Worm (Caenorhabditis elegans) whole organism, young adult: ENCODE data around the gene exc-9.

Experiments used
- F10E7.11 ChIP-seq: sonication (generic microtip); optimal IDR thresholded peaks from 2 replicates; lab custom pipeline; 2017; ENCODE audit warnings: mild to moderate bottlenecking, missing genetic modification characterization, moderate library complexity, missing compliant biosample characterization
- F22D6.2 ChIP-seq: sonication (generic microtip); optimal IDR thresholded peaks from 2 replicates; lab custom pipeline; 2016; ENCODE audit warnings: mild to moderate bottlenecking, missing genetic modification characterization, missing compliant biosample characterization
- F33H1.4 ChIP-seq: fragments of 200-800 bp; sonication (Bioruptor generic); IDR thresholded peaks from 2 replicates; pipeline ENCODE4 v1.3.6; 2022; ENCODE audit warnings: missing genetic modification reagents, missing genetic modification characterization, missing compliant biosample characterization
- F55B11.4 ChIP-seq: sonication (generic microtip); optimal IDR thresholded peaks from 2 replicates; lab custom pipeline; 2016; ENCODE audit warnings: missing compliant biosample characterization, missing genetic modification characterization, borderline replicate concordance; ENCODE audit not compliant: insufficient read depth
- T07F8.4 ChIP-seq: sonication (generic microtip); optimal IDR thresholded peaks from 2 replicates; lab custom pipeline; 2016; ENCODE audit warnings: mild to moderate bottlenecking, missing genetic modification characterization, moderate library complexity, missing compliant biosample characterization
- Y53F4B.3 ChIP-seq: fragments of 200-800 bp; sonication (Bioruptor generic); IDR thresholded peaks from 2 replicates; pipeline ENCODE4 v1.3.6; 2022; ENCODE audit warnings: missing genetic modification reagents, missing genetic modification characterization, missing compliant biosample characterization
- akir-1 ChIP-seq: fragments of 200-800 bp; sonication (Bioruptor generic); optimal IDR thresholded peaks from 2 replicates; lab custom pipeline; 2018; ENCODE audit warnings: mild to moderate bottlenecking, missing genetic modification characterization, moderate library complexity, missing compliant biosample characterization
- attf-5 ChIP-seq: fragments of 200-800 bp; sonication (Bioruptor generic); optimal IDR thresholded peaks from 2 replicates; lab custom pipeline; 2018; ENCODE audit warnings: mild to moderate bottlenecking, missing genetic modification characterization, missing compliant biosample characterization
- ceh-100 ChIP-seq: fragments of 200-800 bp; sonication (Bioruptor generic); IDR thresholded peaks from 2 replicates; pipeline ENCODE4 v1.3.6; 2022; ENCODE audit warnings: missing genetic modification reagents, missing genetic modification characterization, missing compliant biosample characterization
- ceh-27 ChIP-seq: fragments of 200-800 bp; sonication (Bioruptor generic); optimal IDR thresholded peaks from 2 replicates; lab custom pipeline; 2018; ENCODE audit warnings: mild to moderate bottlenecking, missing genetic modification characterization, moderate library complexity, missing compliant biosample characterization
- ceh-58 ChIP-seq: fragments of 200-800 bp; sonication (Bioruptor generic); IDR thresholded peaks from 2 replicates; pipeline ENCODE4 v1.3.6; 2022; ENCODE audit warnings: missing genetic modification characterization, missing compliant biosample characterization
- egl-44 ChIP-seq: fragments of 200-800 bp; sonication (Bioruptor generic); IDR thresholded peaks from 2 replicates; pipeline ENCODE4 v1.3.6; 2022; ENCODE audit warnings: missing genetic modification reagents, missing genetic modification characterization, missing compliant biosample characterization
- fkh-3 ChIP-seq: sonication (generic microtip); optimal IDR thresholded peaks from 2 replicates; lab custom pipeline; 2016; ENCODE audit warnings: mild to moderate bottlenecking, missing genetic modification characterization, missing compliant biosample characterization
- gei-17 ChIP-seq: fragments of 200-800 bp; sonication (Bioruptor generic); optimal IDR thresholded peaks from 2 replicates; lab custom pipeline; 2018; ENCODE audit warnings: mild to moderate bottlenecking, missing genetic modification characterization, missing compliant biosample characterization
- hmg-1.2 ChIP-seq: fragments of 200-800 bp; sonication (Bioruptor generic); IDR thresholded peaks from 2 replicates; pipeline ENCODE4 v1.3.6; 2022; ENCODE audit warnings: missing genetic modification reagents, missing genetic modification characterization, missing compliant biosample characterization
- hsf-1 ChIP-seq: fragments of 200-800 bp; sonication (Bioruptor generic); IDR thresholded peaks from 2 replicates; pipeline ENCODE4 v1.3.6; 2022; ENCODE audit warnings: missing genetic modification reagents, missing genetic modification characterization, missing compliant biosample characterization
- lag-1 ChIP-seq: fragments of 200-800 bp; sonication (Bioruptor generic); IDR thresholded peaks from 2 replicates; pipeline ENCODE4 v1.3.6; 2022; ENCODE audit warnings: missing genetic modification reagents, missing genetic modification characterization, missing compliant biosample characterization
- let-526 ChIP-seq: fragments of 200-800 bp; sonication (Bioruptor generic); IDR thresholded peaks from 2 replicates; pipeline ENCODE4 v1.3.6; 2022; ENCODE audit warnings: missing genetic modification reagents, missing genetic modification characterization, missing compliant biosample characterization
- lin-26 ChIP-seq: fragments of 200-800 bp; sonication (Bioruptor generic); IDR thresholded peaks from 2 replicates; pipeline ENCODE4 v1.3.6; 2022; ENCODE audit warnings: missing genetic modification reagents, missing genetic modification characterization, missing compliant biosample characterization
- lir-1 ChIP-seq: fragments of 200-800 bp; sonication (Bioruptor generic); conservative IDR thresholded peaks from 2 replicates; pipeline ENCODE4 v1.3.6; 2022; ENCODE audit warnings: missing genetic modification reagents, missing genetic modification characterization, missing compliant biosample characterization
- mxl-1 ChIP-seq: sonication (generic microtip); optimal IDR thresholded peaks from 2 replicates; lab custom pipeline; 2016; ENCODE audit warnings: missing genetic modification characterization, missing compliant biosample characterization
- nfya-2 ChIP-seq: fragments of 200-800 bp; sonication (Bioruptor generic); IDR thresholded peaks from 2 replicates; pipeline ENCODE4 v1.3.6; 2022; ENCODE audit warnings: missing genetic modification reagents, missing genetic modification characterization, missing compliant biosample characterization
- nfyb-1 ChIP-seq: fragments of 200-800 bp; sonication (Bioruptor generic); IDR thresholded peaks from 2 replicates; pipeline ENCODE4 v1.3.6; 2022; ENCODE audit warnings: missing genetic modification reagents, missing genetic modification characterization, missing compliant biosample characterization
- nhr-120 ChIP-seq: fragments of 200-800 bp; sonication (Bioruptor generic); IDR thresholded peaks from 2 replicates; pipeline ENCODE4 v1.3.6; 2022; ENCODE audit warnings: missing genetic modification characterization, missing compliant biosample characterization
- nhr-27 ChIP-seq: fragments of 200-800 bp; sonication (Bioruptor generic); optimal IDR thresholded peaks from 2 replicates; lab custom pipeline; 2018; ENCODE audit warnings: mild to moderate bottlenecking, missing genetic modification characterization, moderate library complexity, missing compliant biosample characterization
- pha-4 ChIP-seq: fragments of 150-350 bp; sonication (generic microtip); optimal IDR thresholded peaks from 2 replicates; lab custom pipeline; 2014; ENCODE audit warnings: missing biosample characterization, missing genetic modification reagents, missing genetic modification characterization
- rpc-1 ChIP-seq, 2 experiments: fragments of 150-350 bp in 1 of 2; sonication (generic microtip) in 1 of 2; optimal IDR thresholded peaks; 2 replicates each; lab custom pipeline; 2014 to 2018; ENCODE audit warnings: missing biosample characterization in 1 of 2, missing genetic modification characterization in 1 of 2, missing genetic modification reagents in 1 of 2, missing genotype in 1 of 2
- sdz-38 ChIP-seq: sonication (generic microtip); optimal IDR thresholded peaks from 2 replicates; lab custom pipeline; 2016; ENCODE audit warnings: missing genotype, missing genetic modification characterization, missing compliant biosample characterization
- snpc-1.3 ChIP-seq: sonication (generic microtip); optimal IDR thresholded peaks from 2 replicates; lab custom pipeline; 2017; ENCODE audit warnings: missing genetic modification characterization, mild to moderate bottlenecking, missing compliant biosample characterization, antibody characterized with exemption, moderate library complexity, missing genotype, missing genetic modification reagents; ENCODE audit not compliant: insufficient read depth
- snpc-3.4 ChIP-seq: sonication (generic microtip); optimal IDR thresholded peaks from 2 replicates; lab custom pipeline; 2017; ENCODE audit warnings: missing genetic modification characterization, mild to moderate bottlenecking, missing compliant biosample characterization, antibody characterized with exemption, moderate library complexity, missing genotype, missing genetic modification reagents
- sptf-2 ChIP-seq: fragments of 200-800 bp; sonication (Bioruptor generic); optimal IDR thresholded peaks from 2 replicates; lab custom pipeline; 2018; ENCODE audit warnings: mild to moderate bottlenecking, missing genetic modification characterization, missing compliant biosample characterization
- tbp1 ChIP-seq: fragments of 200-800 bp; sonication (Bioruptor generic); optimal IDR thresholded peaks from 2 replicates; lab custom pipeline; 2018; ENCODE audit warnings: mild to moderate bottlenecking, missing genetic modification characterization, missing compliant biosample characterization
- tbx-9 ChIP-seq: sonication (generic microtip); optimal IDR thresholded peaks from 2 replicates; lab custom pipeline; 2016; ENCODE audit warnings: borderline replicate concordance, missing genetic modification characterization, inconsistent platforms, missing compliant biosample characterization
- xnd-1 ChIP-seq: sonication (generic microtip); optimal IDR thresholded peaks from 2 replicates; lab custom pipeline; 2016; ENCODE audit warnings: missing genotype, missing genetic modification reagents, missing genetic modification characterization, missing compliant biosample characterization
- zim-3 ChIP-seq: sonication (generic microtip); optimal IDR thresholded peaks from 2 replicates; lab custom pipeline; 2017; ENCODE audit warnings: mild to moderate bottlenecking, missing genetic modification characterization, moderate library complexity, missing compliant biosample characterization
- ztf-22 ChIP-seq: fragments of 200-800 bp; sonication (Bioruptor generic); optimal IDR thresholded peaks from 2 replicates; lab custom pipeline; 2018; ENCODE audit warnings: mild to moderate bottlenecking, missing genetic modification characterization, moderate library complexity, missing compliant biosample characterization
- ztf-28 ChIP-seq: fragments of 200-800 bp; sonication (Bioruptor generic); IDR thresholded peaks from 2 replicates; pipeline ENCODE4 v1.3.6; 2022; ENCODE audit warnings: missing genetic modification reagents, missing genetic modification characterization, missing compliant biosample characterization

exc-9 gene

DNA sequence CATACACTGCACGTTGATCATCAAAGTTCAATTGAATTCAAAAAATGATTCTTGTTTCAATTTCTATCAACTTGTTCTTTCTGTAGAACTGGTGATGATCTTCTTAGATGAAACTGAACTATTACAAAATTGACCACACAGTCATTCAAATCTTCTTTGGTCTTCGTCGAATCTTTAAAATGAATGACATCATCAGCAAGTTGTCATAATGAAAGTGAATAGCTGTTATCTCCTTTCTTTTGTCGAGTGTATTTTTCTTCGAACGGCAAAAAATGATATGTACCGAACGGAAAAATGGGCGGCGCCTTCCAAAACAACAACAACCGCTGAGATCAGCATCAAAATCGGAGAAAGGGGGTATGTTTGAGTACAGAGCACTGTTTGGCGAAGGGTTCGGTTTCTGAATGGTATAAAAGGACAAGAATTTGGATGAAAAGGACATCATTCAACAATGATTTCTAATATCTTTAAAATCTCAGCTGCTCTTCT is 36.7 kb upstream of the exc-9 start, which contains the start of gene ora-1:
Gene ora-1, plus strand, starts transcription at position 439 of the 489 bp plus-strand sequence.
- TF ChIP-seq nfya-2 (GFP tag; lab: Robert Waterston, UW) (no peak), attf-5 (GFP tag; lab: Kevin White, UChicago) (no peak), hmg-1.2 (GFP tag; lab: Robert Waterston, UW) (no peak), nfyb-1 (GFP tag; lab: Robert Waterston, UW) (no peak), mxl-1 (tag; lab: Kevin White, UChicago) (no peak), sptf-2 (no peak), snpc-3.4 (no peak), akir-1 (GFP tag; lab: Kevin White, UChicago) (no peak), F33H1.4 (GFP tag; lab: Robert Waterston, UW) (no peak), hsf-1 (GFP tag; lab: Robert Waterston, UW) (no peak)

- TF ChIP-seq xnd-1 (tag; lab: Kevin White, UChicago) = no peak
- TF ChIP-seq rpc-1 (optimal IDR thresholded peaks at IDR 0.05; lab: Kevin White, UChicago) = no peak
- TF ChIP-seq rpc-1 (tag; optimal IDR thresholded peaks at IDR 0.05; lab: Kevin White, UChicago) = no peak
- no peak for TF ChIP-seq nhr-120 (GFP tag; lab: Robert Waterston, UW)
- no peak for TF ChIP-seq nfyb-1 (GFP tag; lab: Robert Waterston, UW)
- TF ChIP-seq ceh-27 = no peak
- TF ChIP-seq let-526 (GFP tag; lab: Robert Waterston, UW) = no peak
- TF ChIP-seq Y53F4B.3 = no peak
- TF ChIP-seq zim-3 (tag; lab: Kevin White, UChicago) = no peak
- TF ChIP-seq F10E7.11 (tag; lab: Kevin White, UChicago) = no peak
- TF ChIP-seq lir-1 = no peak
These were observed 35.4 kb upstream of the exc-9 start, which contains the start of gene F57H12.6 for ce11 chrIV:7976210-7976609. F57H12.6 (minus strand) TSS chrIV:7976310.

ce11 chrIV:7967006-7967405 is 26.2 kb upstream of the exc-9 start, which contains the start of gene F57H12.5:
F57H12.5 (plus strand) TSS chrIV:7967306.
- TF ChIP-seq ztf-22 = no peak
- no peak for TF ChIP-seq snpc-1.3 (tag; lab: Kevin White, UChicago)
- no peak for TF ChIP-seq xnd-1 (tag; lab: Kevin White, UChicago)
- no peak for TF ChIP-seq F22D6.2 (tag; lab: Kevin White, UChicago)
- TF ChIP-seq egl-44 (GFP tag; lab: Robert Waterston, UW) = no peak
- no peak for TF ChIP-seq T07F8.4 (tag; lab: Kevin White, UChicago)
- no peak for TF ChIP-seq lag-1 (GFP tag; lab: Robert Waterston, UW)
- no peak for TF ChIP-seq gei-17 (GFP tag; lab: Kevin White, UChicago)
- no peak for TF ChIP-seq nhr-27
- no peak for TF ChIP-seq fkh-3 (tag; lab: Kevin White, UChicago)
- no peak for TF ChIP-seq F55B11.4 (tag; lab: Kevin White, UChicago)
- no peak for TF ChIP-seq ztf-28 (GFP tag; lab: Robert Waterston, UW)
- TF ChIP-seq sdz-38 (tag; lab: Kevin White, UChicago) = no peak
- no peak for TF ChIP-seq lin-26
- TF ChIP-seq ceh-100 (GFP tag; lab: Robert Waterston, UW) = no peak
- no peak for TF ChIP-seq tbx-9 (tag; lab: Kevin White, UChicago)
- TF ChIP-seq ceh-58 = no peak
- TF ChIP-seq pha-4 (tag; lab: Kevin White, UChicago) = no peak
- no peak for TF ChIP-seq tbp1 (GFP tag; lab: Kevin White, UChicago)
